Worm (Caenorhabditis elegans): ENCODE measurements around the gene F56H9.9.

Gene F56H9.9

ce11 chrV:12575846-12576245 is 48.4 kb downstream of the F56H9.9 start:
- TF ChIP-seq lin-11 (tag; optimal IDR thresholded peaks at IDR 0.05), result no peak
- no peak for TF ChIP-seq skn-1 (tag; optimal IDR thresholded peaks at IDR 0.05)
- TF ChIP-seq C34F6.9 (tag; optimal IDR thresholded peaks at IDR 0.05), result no peak
- TF ChIP-seq lin-13 (GFP tag; optimal IDR thresholded peaks at IDR 0.05), result no peak
- TF ChIP-seq lin-39 (tag; optimal IDR thresholded peaks at IDR 0.05), result no peak
- no peak for TF ChIP-seq nhr-6 (tag; optimal IDR thresholded peaks at IDR 0.05)
- TF ChIP-seq sem-4 (tag; optimal IDR thresholded peaks at IDR 0.05), result no peak
- TF ChIP-seq gmeb-1 (tag; optimal IDR thresholded peaks at IDR 0.05), result no peak
- TF ChIP-seq zag-1 (tag; optimal IDR thresholded peaks at IDR 0.05), result no peak
- no peak for TF ChIP-seq sma-3 (GFP tag; optimal IDR thresholded peaks at IDR 0.05)
